Worm (Caenorhabditis elegans): ENCODE data around the gene clc-3.

Gene clc-3

ce11 chrX:3374642-3375041, at the start of gene clc-3:
Gene clc-3 (minus strand): TSS chrX:3374742.
- TF ChIP-seq unc-62 (GFP tag; optimal IDR thresholded peaks at IDR 0.05): no peak

- no peak for TF ChIP-seq unc-62 (GFP tag; optimal IDR thresholded peaks at IDR 0.05)
These were observed 44.5 kb upstream of the clc-3 start, which contains the start of gene C04F6.7 for ce11 chrX:3419084-3419483. Gene C04F6.7 (minus strand): TSS chrX:3419184.

ce11 chrX:3416063-3416462, 41.5 kb upstream of the clc-3 start:
- no peak for TF ChIP-seq unc-62 (GFP tag; optimal IDR thresholded peaks at IDR 0.05)

ce11 chrX:3414660-3415144, 40.2 kb upstream of the clc-3 start, which contains the start of gene dhs-27:
Gene dhs-27 (minus strand): TSS chrX:3414710.
- TF ChIP-seq unc-62 (GFP tag; optimal IDR thresholded peaks at IDR 0.05): no peak

ce11 chrX:3411565-3412022, 37.1 kb upstream of the clc-3 start, which contains the start of gene unc-78:
Gene unc-78 (minus strand): TSS chrX:3411615.
- no peak for TF ChIP-seq unc-62 (GFP tag; optimal IDR thresholded peaks at IDR 0.05)

ce11 chrX:3408717-3409303, 34.3 kb upstream of the clc-3 start:
- no peak for TF ChIP-seq unc-62 (GFP tag; optimal IDR thresholded peaks at IDR 0.05)

ce11 chrX:3403195-3403594, 28.7 kb upstream of the clc-3 start, which contains the start of gene vit-5:
Gene vit-5 (plus strand): TSS chrX:3403471.
- TF ChIP-seq unc-62 (GFP tag; optimal IDR thresholded peaks at IDR 0.05): no peak

- TF ChIP-seq unc-62 (GFP tag; optimal IDR thresholded peaks at IDR 0.05): no peak
These were observed 27.2 kb upstream of the clc-3 start, which contains the start of gene C04F6.9 for ce11 chrX:3401701-3402100. Gene C04F6.9 (plus strand): TSS chrX:3402001.

- TF ChIP-seq unc-62 (GFP tag; optimal IDR thresholded peaks at IDR 0.05): no peak
These were observed 25.8 kb upstream of the clc-3 start for ce11 chrX:3400387-3400786.

ce11 chrX:3399917-3400316, 25.4 kb upstream of the clc-3 start, which contains the start of gene cht-1:
Gene cht-1 (minus strand): TSS chrX:3400017.
- no peak for TF ChIP-seq unc-62 (GFP tag; optimal IDR thresholded peaks at IDR 0.05)

- TF ChIP-seq unc-62 (GFP tag; optimal IDR thresholded peaks at IDR 0.05): no peak
These were observed 22.2 kb upstream of the clc-3 start for ce11 chrX:3396735-3397134.

- no peak for TF ChIP-seq unc-62 (GFP tag; optimal IDR thresholded peaks at IDR 0.05)
These were observed 19.0 kb upstream of the clc-3 start, which contains the start of gene slcf-2 for ce11 chrX:3393562-3393961. Gene slcf-2 (plus strand): TSS chrX:3393862.

- no peak for TF ChIP-seq unc-62 (GFP tag; optimal IDR thresholded peaks at IDR 0.05)
These were observed 10.8 kb upstream of the clc-3 start, which contains the start of gene acp-1 for ce11 chrX:3385362-3385761. Gene acp-1 (minus strand): TSS chrX:3385462.

- no peak for TF ChIP-seq unc-62 (GFP tag; optimal IDR thresholded peaks at IDR 0.05)
These were observed 5.6 kb upstream of the clc-3 start, which contains the start of gene ZK563.7 for ce11 chrX:3380167-3380566. Gene ZK563.7 (plus strand): TSS chrX:3380467.

- no peak for TF ChIP-seq unc-62 (GFP tag; optimal IDR thresholded peaks at IDR 0.05)
These were observed 4.6 kb upstream of the clc-3 start, which contains the start of gene sorf-1 for ce11 chrX:3379114-3379513. Gene sorf-1 (minus strand): TSS chrX:3379248.

ce11 chrX:3375320-3375719, 778 bp upstream of the clc-3 start:
- TF ChIP-seq unc-62 (GFP tag; optimal IDR thresholded peaks at IDR 0.05): no peak

ce11 chrX:3371264-3371663, 3.3 kb downstream of the clc-3 start:
- no peak for TF ChIP-seq unc-62 (GFP tag; optimal IDR thresholded peaks at IDR 0.05)
